Worm (Caenorhabditis elegans) whole organism, L4/young adult: ENCODE data around the gene K10C2.2.

Experiments used
- W03F9.2 ChIP-seq: fragments of 150-350 bp; optimal IDR thresholded peaks from 2 replicates; lab custom pipeline; 2014; ENCODE audit warnings: missing biosample characterization, missing genetic modification characterization
- dao-5 ChIP-seq: sonication (generic microtip); optimal IDR thresholded peaks from 2 replicates; lab custom pipeline; 2016; ENCODE audit warnings: missing genotype, missing genetic modification characterization, moderate library complexity, missing compliant biosample characterization
- him-1 ChIP-seq: sonication (generic microtip); optimal IDR thresholded peaks from 2 replicates; lab custom pipeline; 2016; ENCODE audit warnings: missing genotype, missing genetic modification reagents, missing genetic modification characterization, missing compliant biosample characterization

The K10C2.2 gene

ce11 chrX:6433688-6434087 is at the start of gene K10C2.2:
TSS of gene K10C2.2 (minus strand) at chrX:6433788.
- TF ChIP-seq dao-5 (tag; lab: Kevin White, UChicago), result no peak
- TF ChIP-seq W03F9.2 (tag; lab: Kevin White, UChicago), result no peak
- TF ChIP-seq him-1 (tag; lab: Kevin White, UChicago), result no peak

- TF ChIP-seq W03F9.2 (tag; lab: Kevin White, UChicago) (no peak), dao-5 (tag; lab: Kevin White, UChicago) (no peak)
Measured at ce11 chrX:6476540-6476939, 43.0 kb upstream of the K10C2.2 start, which contains the start of gene C15B12.1. TSS of gene C15B12.1 (plus strand) at chrX:6476810.

- TF ChIP-seq W03F9.2 (tag; lab: Kevin White, UChicago) (no peak), him-1 (tag; lab: Kevin White, UChicago) (no peak), dao-5 (tag; lab: Kevin White, UChicago) (no peak)
Measured at ce11 chrX:6473698-6474314, 40.2 kb upstream of the K10C2.2 start, which contains the start of the genes C15B12.4 and C15B12.8. TSS of gene C15B12.4 (minus strand) at chrX:6473748. TSS of gene C15B12.8 (plus strand) at chrX:6474264.

- TF ChIP-seq him-1 (tag; lab: Kevin White, UChicago), result no peak
- no peak for TF ChIP-seq dao-5 (tag; lab: Kevin White, UChicago)
- TF ChIP-seq W03F9.2 (tag; lab: Kevin White, UChicago), result no peak
Measured at ce11 chrX:6468499-6468898, 34.9 kb upstream of the K10C2.2 start, which contains the start of gene C15B12.9. TSS of gene C15B12.9 (plus strand) at chrX:6468799.

- TF ChIP-seq him-1 (tag; lab: Kevin White, UChicago) (no peak), W03F9.2 (tag; lab: Kevin White, UChicago) (no peak), dao-5 (tag; lab: Kevin White, UChicago) (no peak)
Measured at ce11 chrX:6467462-6467861, 33.9 kb upstream of the K10C2.2 start, which contains the start of gene C15B12.3. TSS of gene C15B12.3 (minus strand) at chrX:6467562.

ce11 chrX:6462995-6463462 is 29.4 kb upstream of the K10C2.2 start, which contains the start of gene C15B12.2:
TSS of gene C15B12.2 (plus strand) at chrX:6463412.
- TF ChIP-seq dao-5 (tag; lab: Kevin White, UChicago), result no peak
- no peak for TF ChIP-seq W03F9.2 (tag; lab: Kevin White, UChicago)
- no peak for TF ChIP-seq him-1 (tag; lab: Kevin White, UChicago)

ce11 chrX:6462479-6462878 is 28.9 kb upstream of the K10C2.2 start:
- TF ChIP-seq W03F9.2 (tag; lab: Kevin White, UChicago) (no peak), dao-5 (tag; lab: Kevin White, UChicago) (no peak), him-1 (tag; lab: Kevin White, UChicago) (no peak)

- no peak for TF ChIP-seq W03F9.2 (tag; lab: Kevin White, UChicago)
- TF ChIP-seq him-1 (tag; lab: Kevin White, UChicago), result no peak
- no peak for TF ChIP-seq dao-5 (tag; lab: Kevin White, UChicago)
Measured at ce11 chrX:6461729-6462128, 28.1 kb upstream of the K10C2.2 start, which contains the start of gene K04E7.1. TSS of gene K04E7.1 (plus strand) at chrX:6462029.

ce11 chrX:6460123-6460522 is 26.5 kb upstream of the K10C2.2 start:
- no peak for TF ChIP-seq him-1 (tag; lab: Kevin White, UChicago)
- TF ChIP-seq W03F9.2 (tag; lab: Kevin White, UChicago), result no peak
- TF ChIP-seq dao-5 (tag; lab: Kevin White, UChicago), result no peak

- TF ChIP-seq W03F9.2 (tag; lab: Kevin White, UChicago) (no peak), dao-5 (tag; lab: Kevin White, UChicago) (no peak), him-1 (tag; lab: Kevin White, UChicago) (no peak)
Measured at ce11 chrX:6458467-6458866, 24.9 kb upstream of the K10C2.2 start.

- TF ChIP-seq W03F9.2 (tag; lab: Kevin White, UChicago) (no peak), dao-5 (tag; lab: Kevin White, UChicago) (no peak), him-1 (tag; lab: Kevin White, UChicago) (no peak)
Measured at ce11 chrX:6458001-6458400, 24.4 kb upstream of the K10C2.2 start.

ce11 chrX:6456567-6456966 is 23.0 kb upstream of the K10C2.2 start, which contains the start of gene pept-1:
TSS of gene pept-1 (plus strand) at chrX:6456872.
- no peak for TF ChIP-seq W03F9.2 (tag; lab: Kevin White, UChicago)
- no peak for TF ChIP-seq him-1 (tag; lab: Kevin White, UChicago)
- no peak for TF ChIP-seq dao-5 (tag; lab: Kevin White, UChicago)

ce11 chrX:6455157-6455556 is 21.6 kb upstream of the K10C2.2 start, which contains the start of gene nas-33:
TSS of gene nas-33 (minus strand) at chrX:6455257.
- no peak for TF ChIP-seq W03F9.2 (tag; lab: Kevin White, UChicago)
- no peak for TF ChIP-seq dao-5 (tag; lab: Kevin White, UChicago)
- no peak for TF ChIP-seq him-1 (tag; lab: Kevin White, UChicago)
